Worm (Caenorhabditis elegans): Measurements from ENCODE around the gene ztf-7.

Gene ztf-7

DNA sequence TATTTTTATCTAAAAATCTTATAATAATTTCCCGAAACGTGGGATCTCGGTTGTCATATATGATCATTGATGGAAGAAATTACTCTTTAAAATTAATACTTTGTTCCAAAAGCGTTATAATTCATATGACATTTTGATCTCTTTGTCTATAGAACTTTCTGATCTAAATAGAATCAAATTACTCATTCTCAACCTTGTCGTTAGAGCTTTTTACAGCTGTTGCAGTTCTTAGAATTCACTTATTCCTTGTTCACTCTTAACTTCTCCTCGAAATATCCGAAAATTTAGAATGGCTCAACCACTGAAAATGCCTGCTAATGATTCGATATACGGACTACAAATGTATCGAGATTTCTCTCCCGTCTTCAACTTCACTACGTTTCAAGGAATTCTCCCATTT is 21.6 kb upstream of the ztf-7 start, which contains the start of gene sru-29:
Gene sru-29, plus strand, starts transcription at position 301 of the 400 bp plus-strand sequence.
- TF ChIP-seq klf-2 (GFP tag; conservative IDR thresholded peaks at IDR 0.05) = no peak
- TF ChIP-seq T22C8.4 (GFP tag; IDR thresholded peaks at IDR 0.05) = no peak
- no peak for TF ChIP-seq med-1 (GFP tag; optimal IDR thresholded peaks at IDR 0.05; ENCODE audit: insufficient read depth)
- no peak for TF ChIP-seq ref-1 (GFP tag; conservative IDR thresholded peaks at IDR 0.05)
- TF ChIP-seq tab-1 (GFP tag; IDR thresholded peaks at IDR 0.05) = no peak
- no peak for TF ChIP-seq ztf-29 (GFP tag; IDR thresholded peaks at IDR 0.05)
- TF ChIP-seq cog-1 (tag; optimal IDR thresholded peaks at IDR 0.05) = no peak
- TF ChIP-seq ztf-23 (GFP tag; IDR thresholded peaks at IDR 0.05) = no peak
- TF ChIP-seq flt-1 (GFP tag; IDR thresholded peaks at IDR 0.05) = no peak

DNA sequence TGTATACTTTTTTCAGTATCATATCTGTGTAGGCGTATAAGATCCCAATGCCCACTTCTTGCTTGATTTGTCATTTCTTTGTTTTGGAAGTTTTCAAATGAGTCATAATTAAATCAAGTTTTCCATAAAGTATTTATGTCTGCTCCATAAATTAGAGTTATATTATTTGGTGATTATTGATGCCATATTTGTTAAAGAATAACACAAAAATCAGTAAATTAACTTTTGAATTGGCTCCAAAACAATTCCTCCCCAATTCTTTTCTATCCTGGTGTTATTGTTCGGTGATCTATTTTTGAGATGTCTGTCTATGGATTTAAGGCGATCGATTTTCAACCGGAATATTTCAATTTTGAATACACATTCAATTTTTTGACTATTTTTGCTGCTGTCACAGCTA is 15.7 kb upstream of the ztf-7 start, which contains the start of gene sru-37:
Gene sru-37, plus strand, starts transcription at position 301 of the 400 bp plus-strand sequence.
- TF ChIP-seq cog-1 (tag; optimal IDR thresholded peaks at IDR 0.05) (no peak), klf-2 (GFP tag; conservative IDR thresholded peaks at IDR 0.05) (no peak), T22C8.4 (GFP tag; IDR thresholded peaks at IDR 0.05) (no peak), ztf-23 (GFP tag; IDR thresholded peaks at IDR 0.05) (no peak), flt-1 (GFP tag; IDR thresholded peaks at IDR 0.05) (no peak), ztf-29 (GFP tag; IDR thresholded peaks at IDR 0.05) (no peak), tab-1 (GFP tag; IDR thresholded peaks at IDR 0.05) (no peak), med-1 (GFP tag; optimal IDR thresholded peaks at IDR 0.05; ENCODE audit: insufficient read depth) (no peak), ref-1 (GFP tag; conservative IDR thresholded peaks at IDR 0.05) (no peak)

ce11 chrV:9803176-9803575 is 13.7 kb upstream of the ztf-7 start, which contains the start of gene sru-39:
Gene sru-39 (plus strand): TSS chrV:9803476.
- no peak for TF ChIP-seq med-1 (GFP tag; optimal IDR thresholded peaks at IDR 0.05; ENCODE audit: insufficient read depth)
- no peak for TF ChIP-seq ztf-29 (GFP tag; IDR thresholded peaks at IDR 0.05)
- no peak for TF ChIP-seq ref-1 (GFP tag; conservative IDR thresholded peaks at IDR 0.05)
- no peak for TF ChIP-seq ztf-23 (GFP tag; IDR thresholded peaks at IDR 0.05)
- no peak for TF ChIP-seq klf-2 (GFP tag; conservative IDR thresholded peaks at IDR 0.05)
- no peak for TF ChIP-seq flt-1 (GFP tag; IDR thresholded peaks at IDR 0.05)
- no peak for TF ChIP-seq T22C8.4 (GFP tag; IDR thresholded peaks at IDR 0.05)
- TF ChIP-seq cog-1 (tag; optimal IDR thresholded peaks at IDR 0.05) = no peak
- TF ChIP-seq tab-1 (GFP tag; IDR thresholded peaks at IDR 0.05) = no peak

- TF ChIP-seq ztf-23 (GFP tag; IDR thresholded peaks at IDR 0.05) (no peak), ref-1 (GFP tag; conservative IDR thresholded peaks at IDR 0.05) (no peak), cog-1 (tag; optimal IDR thresholded peaks at IDR 0.05) (no peak), med-1 (GFP tag; optimal IDR thresholded peaks at IDR 0.05; ENCODE audit: insufficient read depth) (no peak), ztf-29 (GFP tag; IDR thresholded peaks at IDR 0.05) (no peak), T22C8.4 (GFP tag; IDR thresholded peaks at IDR 0.05) (no peak), flt-1 (GFP tag; IDR thresholded peaks at IDR 0.05) (no peak)
Measured at ce11 chrV:9801965-9802364, 12.5 kb upstream of the ztf-7 start, which contains the start of gene F46B6.10. Gene F46B6.10 (minus strand): TSS chrV:9802065.

ce11 chrV:9799076-9799475 is 9.6 kb upstream of the ztf-7 start, which contains the start of gene F46B6.13:
Gene F46B6.13 (minus strand): TSS chrV:9799176.
- no peak for TF ChIP-seq ref-1 (GFP tag; conservative IDR thresholded peaks at IDR 0.05)
- TF ChIP-seq ztf-23 (GFP tag; IDR thresholded peaks at IDR 0.05) = no peak
- no peak for TF ChIP-seq ztf-29 (GFP tag; IDR thresholded peaks at IDR 0.05)
- no peak for TF ChIP-seq tab-1 (GFP tag; IDR thresholded peaks at IDR 0.05)
- no peak for TF ChIP-seq T22C8.4 (GFP tag; IDR thresholded peaks at IDR 0.05)
- TF ChIP-seq cog-1 (tag; optimal IDR thresholded peaks at IDR 0.05) = no peak
- TF ChIP-seq klf-2 (GFP tag; conservative IDR thresholded peaks at IDR 0.05) = no peak
- no peak for TF ChIP-seq med-1 (GFP tag; optimal IDR thresholded peaks at IDR 0.05; ENCODE audit: insufficient read depth)
- TF ChIP-seq flt-1 (GFP tag; IDR thresholded peaks at IDR 0.05) = no peak

DNA sequence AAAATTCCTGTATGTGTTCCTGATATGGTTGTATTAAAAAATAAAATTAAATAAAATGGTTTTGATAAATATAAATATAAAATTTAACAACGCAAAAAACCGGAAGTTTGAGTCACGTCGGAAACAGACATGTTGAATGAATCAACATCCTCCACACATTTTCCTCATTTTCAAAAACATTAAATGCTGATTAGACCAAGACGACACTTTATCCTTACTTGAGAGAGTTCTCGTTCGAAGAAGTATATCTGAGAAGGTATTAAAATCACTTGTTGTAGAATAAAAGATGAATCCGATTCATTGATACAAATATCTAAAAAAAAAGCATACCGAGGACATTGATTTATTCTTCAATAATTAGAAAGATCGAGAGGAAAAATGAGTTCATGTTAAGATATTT is 8.7 kb upstream of the ztf-7 start:
- TF ChIP-seq ref-1 (GFP tag; conservative IDR thresholded peaks at IDR 0.05) = no peak
- TF ChIP-seq klf-2 (GFP tag; conservative IDR thresholded peaks at IDR 0.05) = no peak
- no peak for TF ChIP-seq ztf-29 (GFP tag; IDR thresholded peaks at IDR 0.05)
- no peak for TF ChIP-seq med-1 (GFP tag; optimal IDR thresholded peaks at IDR 0.05; ENCODE audit: insufficient read depth)
- TF ChIP-seq ztf-23 (GFP tag; IDR thresholded peaks at IDR 0.05) = no peak
- TF ChIP-seq flt-1 (GFP tag; IDR thresholded peaks at IDR 0.05) = no peak
- no peak for TF ChIP-seq cog-1 (tag; optimal IDR thresholded peaks at IDR 0.05)
- TF ChIP-seq T22C8.4 (GFP tag; IDR thresholded peaks at IDR 0.05) = no peak
- TF ChIP-seq tab-1 (GFP tag; IDR thresholded peaks at IDR 0.05) = no peak

DNA sequence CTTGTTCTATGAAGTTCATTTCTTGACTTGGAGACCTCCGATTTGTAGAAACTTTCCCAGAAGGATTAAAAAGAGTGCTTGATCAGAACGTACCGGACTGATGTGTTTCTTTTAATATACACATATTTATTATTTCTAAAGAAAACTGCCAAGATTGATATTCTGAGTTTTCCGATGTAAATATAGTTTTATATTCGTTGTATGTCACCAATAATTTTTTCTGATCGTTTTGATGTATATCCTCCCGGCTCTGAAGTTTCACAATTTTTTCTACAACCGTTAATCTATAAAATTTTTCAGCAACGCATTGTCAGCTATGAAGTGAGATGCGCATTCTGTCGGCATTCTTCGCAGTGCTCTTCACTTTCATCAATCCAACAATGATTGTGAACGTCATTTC is 7.1 kb upstream of the ztf-7 start, which contains the start of gene F46B6.9:
Gene F46B6.9, plus strand, starts transcription at position 301 of the 400 bp plus-strand sequence.
- no peak for TF ChIP-seq ref-1 (GFP tag; conservative IDR thresholded peaks at IDR 0.05)
- TF ChIP-seq cog-1 (tag; optimal IDR thresholded peaks at IDR 0.05) = no peak
- TF ChIP-seq ztf-23 (GFP tag; IDR thresholded peaks at IDR 0.05) = no peak
- no peak for TF ChIP-seq tab-1 (GFP tag; IDR thresholded peaks at IDR 0.05)
- TF ChIP-seq flt-1 (GFP tag; IDR thresholded peaks at IDR 0.05) = no peak
- TF ChIP-seq ztf-29 (GFP tag; IDR thresholded peaks at IDR 0.05) = no peak
- no peak for TF ChIP-seq T22C8.4 (GFP tag; IDR thresholded peaks at IDR 0.05)
- no peak for TF ChIP-seq klf-2 (GFP tag; conservative IDR thresholded peaks at IDR 0.05)
- no peak for TF ChIP-seq med-1 (GFP tag; optimal IDR thresholded peaks at IDR 0.05; ENCODE audit: insufficient read depth)

DNA sequence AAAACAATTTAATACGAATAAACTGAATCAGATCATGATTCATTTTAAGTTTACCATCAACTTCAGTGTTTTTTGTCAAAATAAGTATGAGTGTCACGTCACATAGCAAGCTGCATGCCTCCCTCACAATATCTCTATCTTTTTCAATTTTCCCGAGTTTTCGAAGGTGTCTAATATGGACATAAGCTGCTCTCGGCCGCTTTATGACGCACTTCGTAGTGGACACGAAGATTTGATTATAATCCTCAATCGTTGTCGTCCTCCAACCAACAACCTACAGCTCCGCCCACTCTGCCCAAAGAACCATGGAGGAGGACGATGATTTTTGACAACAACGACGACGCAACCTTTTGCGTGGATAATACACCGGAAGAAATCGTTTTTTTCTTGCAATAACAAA is 6.5 kb upstream of the ztf-7 start:
- TF ChIP-seq klf-2 (GFP tag; conservative IDR thresholded peaks at IDR 0.05) = no peak
- no peak for TF ChIP-seq med-1 (GFP tag; optimal IDR thresholded peaks at IDR 0.05; ENCODE audit: insufficient read depth)
- no peak for TF ChIP-seq T22C8.4 (GFP tag; IDR thresholded peaks at IDR 0.05)
- no peak for TF ChIP-seq ztf-23 (GFP tag; IDR thresholded peaks at IDR 0.05)
- TF ChIP-seq ztf-29 (GFP tag; IDR thresholded peaks at IDR 0.05) = no peak
- TF ChIP-seq tab-1 (GFP tag; IDR thresholded peaks at IDR 0.05) = no peak
- TF ChIP-seq cog-1 (tag; optimal IDR thresholded peaks at IDR 0.05) = no peak
- TF ChIP-seq flt-1 (GFP tag; IDR thresholded peaks at IDR 0.05) = no peak
- TF ChIP-seq ref-1 (GFP tag; conservative IDR thresholded peaks at IDR 0.05) = no peak

ce11 chrV:9794997-9795396 is 5.5 kb upstream of the ztf-7 start:
- no peak for TF ChIP-seq T22C8.4 (GFP tag; IDR thresholded peaks at IDR 0.05)
- no peak for TF ChIP-seq ref-1 (GFP tag; conservative IDR thresholded peaks at IDR 0.05)
- TF ChIP-seq med-1 (GFP tag; optimal IDR thresholded peaks at IDR 0.05; ENCODE audit: insufficient read depth) = no peak
- TF ChIP-seq cog-1 (tag; optimal IDR thresholded peaks at IDR 0.05) = no peak
- no peak for TF ChIP-seq flt-1 (GFP tag; IDR thresholded peaks at IDR 0.05)
- TF ChIP-seq ztf-29 (GFP tag; IDR thresholded peaks at IDR 0.05) = no peak
- TF ChIP-seq tab-1 (GFP tag; IDR thresholded peaks at IDR 0.05) = no peak
- no peak for TF ChIP-seq ztf-23 (GFP tag; IDR thresholded peaks at IDR 0.05)
- TF ChIP-seq klf-2 (GFP tag; conservative IDR thresholded peaks at IDR 0.05) = no peak

Data from whole organism, midembryonic.